Fruit fly (Drosophila melanogaster) whole organism, embryonic: ENCODE results near the gene trbl.

Experiments used
- Abd-B ChIP-seq: fragments of 200-800 bp; sonication (Bioruptor generic); optimal IDR thresholded peaks from 2 replicates; lab custom pipeline; 2018; ENCODE audit warnings: missing biosample characterization, mild to moderate bottlenecking, missing genetic modification characterization, moderate library complexity
- Adf1 ChIP-seq: fragments of 200-800 bp; sonication (Bioruptor generic); IDR thresholded peaks from 2 replicates; pipeline ENCODE4 v1.3.6; 2022; ENCODE audit warnings: missing biosample characterization, missing genetic modification characterization
- B-H1 ChIP-seq: fragments of 200-800 bp; sonication (Bioruptor generic); IDR thresholded peaks from 3 replicates; pipeline ENCODE4 v1.3.6; 2022; ENCODE audit warnings: missing biosample characterization, missing genetic modification characterization
- BEAF-32 ChIP-seq: fragments of 200-800 bp; sonication (Bioruptor generic); optimal IDR thresholded peaks from 3 replicates; lab custom pipeline; 2017; ENCODE audit warnings: missing biosample characterization, missing genetic modification characterization, mild to moderate bottlenecking, moderate library complexity, missing genetic modification reagents
- Bteb2 ChIP-seq: fragments of 200-800 bp; sonication (Bioruptor generic); optimal IDR thresholded peaks from 2 replicates; lab custom pipeline; 2016; ENCODE audit warnings: missing biosample characterization, missing genetic modification characterization
- CG10366 ChIP-seq: fragments of 200-800 bp; sonication (Bioruptor generic); IDR thresholded peaks from 2 replicates; pipeline ENCODE4 v1.3.6; 2022; ENCODE audit warnings: missing biosample characterization, missing genetic modification characterization
- CG11560 ChIP-seq: fragments of 200-800 bp; sonication (Bioruptor generic); IDR thresholded peaks from 3 replicates; pipeline ENCODE4 v1.3.6; 2022; ENCODE audit warnings: missing biosample characterization, missing genetic modification characterization
- CG12659 ChIP-seq: fragments of 200-800 bp; sonication (Bioruptor generic); optimal IDR thresholded peaks from 3 replicates; lab custom pipeline; 2017; ENCODE audit warnings: mild to moderate bottlenecking, missing biosample characterization, missing genetic modification reagents, missing genetic modification characterization
- CG13424 ChIP-seq: fragments of 200-800 bp; sonication (Bioruptor generic); optimal IDR thresholded peaks from 2 replicates; lab custom pipeline; 2019; ENCODE audit warnings: missing biosample characterization, mild to moderate bottlenecking, missing genetic modification characterization, moderate library complexity
- CG15269 ChIP-seq: fragments of 200-800 bp; sonication (Bioruptor generic); optimal IDR thresholded peaks from 2 replicates; lab custom pipeline; 2018; ENCODE audit warnings: missing biosample characterization, mild to moderate bottlenecking, missing genetic modification characterization, moderate library complexity
- CG17361 ChIP-seq: fragments of 200-800 bp; sonication (Bioruptor generic); IDR thresholded peaks from 3 replicates; pipeline ENCODE4 v1.3.6; 2022; ENCODE audit warnings: missing biosample characterization, missing genetic modification characterization
- CG18011 ChIP-seq: fragments of 200-800 bp; sonication (Bioruptor generic); optimal IDR thresholded peaks from 2 replicates; lab custom pipeline; 2017; ENCODE audit warnings: missing biosample characterization, missing genetic modification characterization, mild to moderate bottlenecking, moderate library complexity, missing genotype
- CG18764 ChIP-seq: fragments of 200-800 bp; sonication (Bioruptor generic); optimal IDR thresholded peaks from 3 replicates; lab custom pipeline; 2016; ENCODE audit warnings: missing biosample characterization, missing genetic modification characterization
- CG31441 ChIP-seq: fragments of 200-800 bp; sonication (Bioruptor generic); IDR thresholded peaks from 2 replicates; pipeline ENCODE4 v1.3.6; 2022; ENCODE audit warnings: missing biosample characterization, missing genetic modification characterization
- CG3163 ChIP-seq: fragments of 200-800 bp; sonication (Bioruptor generic); optimal IDR thresholded peaks from 3 replicates; lab custom pipeline; 2016; ENCODE audit warnings: missing biosample characterization, missing genetic modification characterization
- CG3726 ChIP-seq: fragments of 200-800 bp; sonication (Bioruptor generic); IDR thresholded peaks from 3 replicates; pipeline ENCODE4, ENCODE4 v1.3.6; 2022; ENCODE audit warnings: missing biosample characterization, missing genetic modification characterization
- CG43689 ChIP-seq: fragments of 200-800 bp; sonication (Bioruptor generic); IDR thresholded peaks from 2 replicates; pipeline ENCODE4 v1.3.6; 2022; ENCODE audit warnings: missing biosample characterization, missing genetic modification characterization
- CG6175 ChIP-seq: fragments of 200-800 bp; sonication (Bioruptor generic); IDR thresholded peaks from 3 replicates; pipeline ENCODE4 v1.3.6; 2022; ENCODE audit warnings: missing biosample characterization, missing genetic modification characterization
- CG6254 ChIP-seq: fragments of 200-800 bp; sonication (Bioruptor generic); optimal IDR thresholded peaks from 3 replicates; lab custom pipeline; 2017; ENCODE audit warnings: mild to moderate bottlenecking, missing biosample characterization, missing genetic modification reagents, missing genetic modification characterization
- CG6272 ChIP-seq: fragments of 200-800 bp; sonication (Bioruptor generic); IDR thresholded peaks from 2 replicates; pipeline ENCODE4 v1.3.6; 2022; ENCODE audit warnings: missing biosample characterization, missing genetic modification characterization
- CG6765 ChIP-seq: fragments of 200-800 bp; sonication (Bioruptor generic); optimal IDR thresholded peaks from 3 replicates; lab custom pipeline; 2017; ENCODE audit warnings: missing biosample characterization, mild to moderate bottlenecking, missing genetic modification characterization
- CG8290 ChIP-seq, 3 experiments: fragments of 200-800 bp; sonication (Bioruptor generic); optimal IDR thresholded peaks; 2 replicates each; lab custom pipeline; 2016 to 2019; ENCODE audit warnings: missing biosample characterization in 3 of 3, missing genetic modification characterization in 3 of 3, mild to moderate bottlenecking in 2 of 3, moderate library complexity in 1 of 3
- E2f2 ChIP-seq: fragments of 200-800 bp; sonication (Bioruptor generic); IDR thresholded peaks from 2 replicates; pipeline ENCODE4 v1.3.6; 2022; ENCODE audit warnings: missing biosample characterization, missing genetic modification characterization
- Ets97D ChIP-seq: fragments of 200-800 bp; sonication (Bioruptor generic); optimal IDR thresholded peaks from 3 replicates; lab custom pipeline; 2016; ENCODE audit warnings: missing biosample characterization, missing genetic modification characterization
- Fer3 ChIP-seq: fragments of 200-800 bp; sonication (Bioruptor generic); optimal IDR thresholded peaks from 2 replicates; lab custom pipeline; 2018; ENCODE audit warnings: missing biosample characterization, mild to moderate bottlenecking, missing genetic modification characterization, moderate library complexity
- NFAT ChIP-seq: fragments of 200-800 bp; sonication (Bioruptor generic); IDR thresholded peaks from 2 replicates; pipeline ENCODE4 v1.3.6; 2022; ENCODE audit warnings: missing biosample characterization, missing genetic modification characterization
- NfI ChIP-seq: fragments of 200-800 bp; sonication (Bioruptor generic); optimal IDR thresholded peaks from 3 replicates; lab custom pipeline; 2018; ENCODE audit warnings: missing biosample characterization, mild to moderate bottlenecking, missing genetic modification characterization, moderate library complexity
- bowl ChIP-seq: fragments of 200-800 bp; sonication (Bioruptor generic); IDR thresholded peaks from 2 replicates; pipeline ENCODE4 v1.3.6; 2022; ENCODE audit warnings: missing biosample characterization, missing genetic modification characterization
- br ChIP-seq: fragments of >200 bp; optimal IDR thresholded peaks from 2 replicates; lab custom pipeline; 2017
- cg ChIP-seq: fragments of 200-800 bp; sonication (Bioruptor generic); optimal IDR thresholded peaks from 3 replicates; lab custom pipeline; 2019; ENCODE audit warnings: missing biosample characterization, mild to moderate bottlenecking, missing genetic modification characterization, moderate library complexity
- chinmo ChIP-seq: fragments of 200-800 bp; sonication (Bioruptor generic); IDR thresholded peaks from 4 replicates; pipeline ENCODE4 v1.3.6; 2022; ENCODE audit warnings: missing biosample characterization, missing genetic modification characterization; ENCODE audit not compliant: partially characterized antibody
- dimm ChIP-seq: fragments of 200-800 bp; sonication (Bioruptor generic); IDR thresholded peaks from 2 replicates; pipeline ENCODE4 v1.3.6; 2022; ENCODE audit warnings: missing biosample characterization, missing genetic modification characterization
- exex ChIP-seq: fragments of 200-800 bp; sonication (Bioruptor generic); optimal IDR thresholded peaks from 4 replicates; lab custom pipeline; 2018; ENCODE audit warnings: missing biosample characterization, mild to moderate bottlenecking, missing genetic modification characterization, moderate library complexity
- fd3F ChIP-seq: fragments of 200-800 bp; sonication (Bioruptor generic); optimal IDR thresholded peaks from 2 replicates; lab custom pipeline; 2018; ENCODE audit warnings: missing biosample characterization, mild to moderate bottlenecking, missing genetic modification characterization, moderate library complexity
- fu2 ChIP-seq: fragments of 200-800 bp; sonication (Bioruptor generic); optimal IDR thresholded peaks from 2 replicates; lab custom pipeline; 2016; ENCODE audit warnings: missing biosample characterization, missing genetic modification characterization
- gsb ChIP-seq: fragments of 200-800 bp; sonication (Bioruptor generic); IDR thresholded peaks from 2 replicates; pipeline ENCODE4 v1.3.6; 2022; ENCODE audit warnings: missing biosample characterization, missing genetic modification characterization
- hb ChIP-seq: fragments of 200-800 bp; sonication (Bioruptor generic); IDR thresholded peaks from 3 replicates; pipeline ENCODE4 v1.3.6; 2022; ENCODE audit warnings: missing biosample characterization, missing genetic modification characterization; ENCODE audit not compliant: partially characterized antibody
- lab ChIP-seq: fragments of 200-800 bp; sonication (Bioruptor generic); optimal IDR thresholded peaks from 3 replicates; lab custom pipeline; 2017; ENCODE audit warnings: missing biosample characterization, missing genetic modification characterization, mild to moderate bottlenecking, moderate library complexity, missing genetic modification reagents
- phol ChIP-seq: fragments of 200-800 bp; sonication (Bioruptor generic); optimal IDR thresholded peaks from 3 replicates; lab custom pipeline; 2018; ENCODE audit warnings: missing biosample characterization, mild to moderate bottlenecking, missing genetic modification characterization, moderate library complexity
- pnt ChIP-seq: fragments of 200-800 bp; sonication (Bioruptor generic); optimal IDR thresholded peaks from 3 replicates; lab custom pipeline; 2016; ENCODE audit warnings: missing biosample characterization, missing genetic modification characterization
- sc ChIP-seq, 3 experiments: fragments of >200 bp in 2 of 3; fragments of 200-800 bp in 1 of 3; sonication (Bioruptor generic) in 1 of 3; optimal IDR thresholded peaks; 2 replicates in 2 of 3; 3 replicates in 1 of 3; lab custom pipeline; 2017; ENCODE audit warnings: mild to moderate bottlenecking in 1 of 3, missing biosample characterization in 1 of 3, missing genetic modification characterization in 1 of 3, missing genetic modification reagents in 1 of 3
- sd ChIP-seq: fragments of 200-800 bp; sonication (Bioruptor generic); optimal IDR thresholded peaks from 3 replicates; lab custom pipeline; 2018; ENCODE audit warnings: missing biosample characterization, mild to moderate bottlenecking, missing genetic modification characterization, moderate library complexity
- sim ChIP-seq: fragments of 200-800 bp; sonication (Bioruptor generic); IDR thresholded peaks from 2 replicates; pipeline ENCODE4 v1.3.6; 2022; ENCODE audit warnings: missing biosample characterization, missing genetic modification characterization
- sima ChIP-seq: fragments of 200-800 bp; sonication (Bioruptor generic); optimal IDR thresholded peaks from 2 replicates; lab custom pipeline; 2016; ENCODE audit warnings: missing biosample characterization, missing genetic modification characterization

trbl gene

DNA sequence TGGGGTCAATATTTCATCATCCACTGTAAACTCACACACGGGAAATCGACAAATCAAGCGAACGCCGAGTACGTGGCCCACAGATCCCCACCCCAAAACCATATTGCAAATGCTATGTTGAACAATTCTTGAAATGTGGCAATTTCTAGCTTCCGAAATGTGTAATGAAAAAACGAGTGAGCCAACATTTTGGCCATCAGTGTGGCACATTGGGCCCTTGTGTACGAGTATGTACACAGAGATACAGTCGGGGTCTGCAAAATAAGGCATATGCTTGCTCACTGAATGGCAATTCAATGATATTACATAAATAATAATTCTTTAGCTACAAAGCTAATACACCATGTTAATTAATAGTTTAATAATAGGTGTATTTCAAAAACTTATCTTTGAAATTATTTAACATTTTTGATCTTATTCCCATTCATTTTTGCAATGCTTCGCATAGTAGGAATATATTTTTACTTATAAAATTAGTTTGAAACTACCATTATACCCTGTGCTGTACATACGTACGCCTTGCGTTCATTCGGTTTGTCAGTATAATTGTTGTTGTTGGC lies 1.8 kb downstream of the trbl start (continued):
- TF ChIP-seq E2f2 (GFP tag; lab: Robert Waterston, UW) (peak; percentile 64; the same call in 1 of the 2 replicates), CG10366 (peak; percentile 78), lab (GFP tag; lab: Kevin White, UChicago) (peak; percentile 92), Bteb2 (GFP tag; lab: Kevin White, UChicago) (peak; percentile 82), CG11560 (tag; lab: Robert Waterston, UW) (peak; percentile 74), CG31441 (peak; percentile 93), dimm (GFP tag; lab: Robert Waterston, UW) (0 out of 2 replicates have a peak, but pooled peaks have one; percentile 35), br (lab: Kevin White, UChicago) (no peak), Fer3 (tag; lab: Kevin White, UChicago) (peak; percentile 89), CG6254 (GFP tag; lab: Kevin White, UChicago) (peak; percentile 55), phol (tag; lab: Kevin White, UChicago) (peak; percentile 87), CG13424 (tag; lab: Kevin White, UChicago) (peak; percentile 94), exex (tag; lab: Kevin White, UChicago) (peak; percentile 43), CG3163 (GFP tag; lab: Kevin White, UChicago) (peak; percentile 50), sc (optimal IDR thresholded peaks at IDR 0.05; lab: Kevin White, UChicago) (no peak), sc (GFP tag; optimal IDR thresholded peaks at IDR 0.05; lab: Kevin White, UChicago) (peak; percentile 64)

DNA sequence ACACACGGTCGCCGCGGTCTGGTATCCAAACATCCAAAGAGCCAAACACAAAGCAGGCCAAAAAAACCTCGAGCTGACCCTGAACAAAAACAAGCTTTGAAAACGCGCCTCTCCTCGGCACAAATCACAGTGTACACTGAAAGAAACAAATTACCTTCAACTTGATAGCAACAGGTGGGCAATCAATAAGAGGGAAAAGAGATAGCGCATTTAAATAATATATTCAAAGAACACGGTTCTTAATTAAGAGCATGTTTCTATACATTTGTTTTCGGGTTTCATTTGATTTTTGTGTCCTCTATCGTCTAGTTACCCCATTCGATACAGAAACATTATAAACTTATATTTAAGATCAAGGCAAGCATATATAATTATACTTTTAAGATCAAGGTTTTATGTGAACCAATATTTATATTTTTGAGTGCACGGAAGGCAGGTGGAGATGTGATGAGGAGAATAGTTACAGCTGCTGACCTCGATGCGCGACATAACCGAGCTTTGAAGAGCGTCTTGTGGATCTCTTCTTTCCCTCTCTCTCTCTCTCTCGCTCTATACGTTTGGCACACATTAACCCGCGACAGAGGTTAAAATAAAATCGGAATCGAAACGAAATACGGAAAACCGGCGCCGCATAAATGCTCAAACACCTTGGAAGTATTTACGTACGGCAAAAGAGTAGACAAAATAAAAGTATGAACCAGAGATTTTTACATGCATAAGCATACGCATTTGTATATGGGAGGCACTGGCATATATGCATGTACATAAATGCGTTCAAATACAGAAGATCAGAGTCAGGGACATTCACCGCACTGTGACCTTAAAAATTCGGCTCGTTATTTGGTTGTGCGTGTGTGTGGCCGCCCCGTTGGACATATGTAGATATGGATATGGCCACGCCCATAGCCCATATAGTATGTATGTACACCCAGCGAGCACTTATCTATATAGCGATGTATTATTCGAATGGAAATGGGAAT lies 2.9 kb downstream of the trbl start:
- peak; percentile 68 for TF ChIP-seq CG18011 (GFP tag; lab: Kevin White, UChicago)
- TF ChIP-seq fu2 (GFP tag; lab: Kevin White, UChicago): peak; percentile 70
- TF ChIP-seq CG6272 (GFP tag; lab: Robert Waterston, UW): peak; percentile 53
- TF ChIP-seq fd3F: peak; percentile 86
- TF ChIP-seq BEAF-32 (GFP tag; lab: Kevin White, UChicago): no peak
- TF ChIP-seq hb (GFP tag; lab: Robert Waterston, UW): no peak
- peak; percentile 87 for TF ChIP-seq NfI (GFP tag; lab: Kevin White, UChicago)
- peak; percentile 88 for TF ChIP-seq chinmo
- peak; percentile 91 for TF ChIP-seq phol (tag; lab: Kevin White, UChicago)
- peak; percentile 92 for TF ChIP-seq CG15269 (tag; lab: Kevin White, UChicago)
- TF ChIP-seq CG13424 (tag; lab: Kevin White, UChicago): peak; percentile 91
- peak; percentile 78 for TF ChIP-seq CG6765 (GFP tag; lab: Kevin White, UChicago)
- peak; percentile 60 for TF ChIP-seq CG18764 (GFP tag; lab: Kevin White, UChicago)
- peak; percentile 66 for TF ChIP-seq pnt (GFP tag; lab: Kevin White, UChicago)
- TF ChIP-seq CG17361: peak; percentile 93
- peak; percentile 66 for TF ChIP-seq sd
- peak; percentile 37 for TF ChIP-seq CG8290 (GFP tag; optimal IDR thresholded peaks at IDR 0.05; lab: Kevin White, UChicago)
- TF ChIP-seq CG8290 (tag; optimal IDR thresholded peaks at IDR 0.05; lab: Kevin White, UChicago): peak in 1 of 2 experiments; percentile 59
- TF ChIP-seq bowl (GFP tag; lab: Robert Waterston, UW): 0 out of 2 replicates have a peak, but pooled peaks have one; percentile 13
- no peak for TF ChIP-seq sima (GFP tag; lab: Kevin White, UChicago)
- peak; percentile 67 for TF ChIP-seq B-H1 (GFP tag; lab: Robert Waterston, UW)
- peak; percentile 69 for TF ChIP-seq Abd-B (GFP tag; lab: Kevin White, UChicago)
- TF ChIP-seq sim: no peak; the same call in 1 of the 2 replicates
- TF ChIP-seq CG3163 (GFP tag; lab: Kevin White, UChicago): peak; percentile 13
- TF ChIP-seq CG12659: peak; percentile 90
- TF ChIP-seq Ets97D: peak; percentile 20
- TF ChIP-seq Adf1 (GFP tag; lab: Robert Waterston, UW): peak; percentile 32
- peak; percentile 57; the same call in 1 of the 2 replicates for TF ChIP-seq NFAT (GFP tag; lab: Robert Waterston, UW)
- 0 out of 2 replicates have a peak, but pooled peaks have one; percentile 24 for TF ChIP-seq CG43689
- no peak for TF ChIP-seq CG3726 (GFP tag; lab: Robert Waterston, UW)
- peak; percentile 73 for TF ChIP-seq gsb (GFP tag; lab: Robert Waterston, UW)
- TF ChIP-seq cg (GFP tag; lab: Kevin White, UChicago): peak; percentile 51
- TF ChIP-seq CG6175: no peak
